Fruit fly (Drosophila melanogaster): ENCODE results near the gene sls.

dm6 chr3L:2119002-2119401, 3.6 kb upstream of the sls start:
- TF ChIP-seq Hand (GFP tag; optimal IDR thresholded peaks at IDR 0.05) (no peak), B-H2 (GFP tag; optimal IDR thresholded peaks at IDR 0.05) (no peak), sob (GFP tag; IDR thresholded peaks at IDR 0.05) (no peak), CG7556 (GFP tag; optimal IDR thresholded peaks at IDR 0.05) (no peak), Camta (GFP tag; optimal IDR thresholded peaks at IDR 0.05) (no peak), odd (GFP tag; optimal IDR thresholded peaks at IDR 0.05) (no peak)
